1 fruit fly cellular context compared by ENCODE assay signal in genomic region chr3L:6440462-6440811, dm6.
TF ChIP-seq lines count a peak whose summit lies in the region.

No protein-coding gene starts in this region.

TF ChIP-seq in whole organism, prepupa, 60 proteins besides CTCF, POLR2A, EP300 and RAD21 (continued from another document):
- TF ChIP-seq eg (GFP tag; IDR thresholded peaks at IDR 0.05; lab: Robert Waterston, UW) (no peak), Gug (GFP tag; IDR thresholded peaks at IDR 0.05; lab: Robert Waterston, UW) (no peak), Ets96B (tag; optimal IDR thresholded peaks at IDR 0.05; lab: Kevin White, UChicago) (peak; percentile 5), CG4318 (GFP tag; optimal IDR thresholded peaks at IDR 0.05; lab: Kevin White, UChicago) (no peak), acj6 (GFP tag; optimal IDR thresholded peaks at IDR 0.05; lab: Kevin White, UChicago) (peak; percentile 34), vri (GFP tag; optimal IDR thresholded peaks at IDR 0.05; lab: Kevin White, UChicago) (peak; percentile 2), svp (GFP tag; lab: Kevin White, UChicago) (peak; percentile 70), Eip93F (GFP tag; optimal IDR thresholded peaks at IDR 0.05; lab: Kevin White, UChicago) (no peak), achi (GFP tag; optimal IDR thresholded peaks at IDR 0.05; lab: Kevin White, UChicago) (no peak), CG16779 (tag; optimal IDR thresholded peaks at IDR 0.05; lab: Kevin White, UChicago) (no peak), Eip78C (GFP tag; lab: Kevin White, UChicago) (peak; percentile 68), Hr38 (GFP tag; optimal IDR thresholded peaks at IDR 0.05; lab: Kevin White, UChicago) (no peak), OdsH (GFP tag; optimal IDR thresholded peaks at IDR 0.05; lab: Kevin White, UChicago) (no peak), pdm3 (GFP tag; optimal IDR thresholded peaks at IDR 0.05; lab: Kevin White, UChicago) (no peak), CG11762 (GFP tag; optimal IDR thresholded peaks at IDR 0.05; lab: Kevin White, UChicago; ENCODE audit: insufficient read depth) (no peak), Ets21C (GFP tag; optimal IDR thresholded peaks at IDR 0.05; lab: Kevin White, UChicago) (no peak), CG8119 (GFP tag; IDR thresholded peaks at IDR 0.05; lab: Robert Waterston, UW) (no peak), salr (GFP tag; optimal IDR thresholded peaks at IDR 0.05; lab: Kevin White, UChicago) (no peak), Sox102F (GFP tag; optimal IDR thresholded peaks at IDR 0.05; lab: Kevin White, UChicago) (peak; percentile 41), Sox14 (GFP tag; optimal IDR thresholded peaks at IDR 0.05; lab: Kevin White, UChicago) (no peak), CG8319 (GFP tag; optimal IDR thresholded peaks at IDR 0.05; lab: Kevin White, UChicago) (no peak), Hr4 (GFP tag; optimal IDR thresholded peaks at IDR 0.05; lab: Kevin White, UChicago) (no peak), CG10669 (GFP tag; optimal IDR thresholded peaks at IDR 0.05; lab: Kevin White, UChicago) (no peak), CG8632 (GFP tag; optimal IDR thresholded peaks at IDR 0.05; lab: Kevin White, UChicago) (no peak), CG6163 (GFP tag; IDR thresholded peaks at IDR 0.05; lab: Robert Waterston, UW) (no peak), esn (GFP tag; optimal IDR thresholded peaks at IDR 0.05; lab: Kevin White, UChicago) (peak; percentile 41), CG15336 (GFP tag; IDR thresholded peaks at IDR 0.05; lab: Robert Waterston, UW) (no peak), Lpt (GFP tag; optimal IDR thresholded peaks at IDR 0.05; lab: Kevin White, UChicago) (no peak), dac (GFP tag; optimal IDR thresholded peaks at IDR 0.05; lab: Kevin White, UChicago) (no peak)
